Fruit fly (Drosophila melanogaster) whole organism, prepupa: Measurements from ENCODE around the gene CG14285.

Experiments
- CG11902 ChIP-seq: fragments of 200-800 bp; sonication (Bioruptor generic); optimal IDR thresholded peaks from 3 replicates; lab custom pipeline; 2016; ENCODE audit warnings: missing biosample characterization, missing genetic modification characterization
- Hr38 ChIP-seq: sonication (Bioruptor generic); optimal IDR thresholded peaks from 2 replicates; lab custom pipeline; 2016; ENCODE audit warnings: missing biosample characterization, missing genetic modification characterization
- Hr39 ChIP-seq: fragments of 200-800 bp; sonication (Bioruptor generic); optimal IDR thresholded peaks from 2 replicates; lab custom pipeline; 2016; ENCODE audit warnings: missing biosample characterization, missing genetic modification characterization
- Sox14 ChIP-seq: fragments of 200-800 bp; sonication (Bioruptor generic); optimal IDR thresholded peaks from 3 replicates; lab custom pipeline; 2016; ENCODE audit warnings: missing biosample characterization, missing genetic modification characterization
- acj6 ChIP-seq: fragments of 200-800 bp; sonication (Bioruptor generic); optimal IDR thresholded peaks from 3 replicates; lab custom pipeline; 2016; ENCODE audit warnings: missing biosample characterization, missing genetic modification characterization
- esn ChIP-seq: fragments of 200-800 bp; sonication (Bioruptor generic); optimal IDR thresholded peaks from 2 replicates; lab custom pipeline; 2016; ENCODE audit warnings: missing biosample characterization, mild to moderate bottlenecking, missing genetic modification characterization, moderate library complexity
- spab ChIP-seq: fragments of 200-800 bp; sonication (Bioruptor generic); optimal IDR thresholded peaks from 2 replicates; lab custom pipeline; 2017; ENCODE audit warnings: missing biosample characterization, mild to moderate bottlenecking, missing genetic modification characterization, missing genetic modification reagents
- vri ChIP-seq: fragments of 200-800 bp; sonication (Bioruptor generic); optimal IDR thresholded peaks from 3 replicates; lab custom pipeline; 2016; ENCODE audit warnings: missing biosample characterization, mild to moderate bottlenecking, missing genetic modification characterization

DNA sequence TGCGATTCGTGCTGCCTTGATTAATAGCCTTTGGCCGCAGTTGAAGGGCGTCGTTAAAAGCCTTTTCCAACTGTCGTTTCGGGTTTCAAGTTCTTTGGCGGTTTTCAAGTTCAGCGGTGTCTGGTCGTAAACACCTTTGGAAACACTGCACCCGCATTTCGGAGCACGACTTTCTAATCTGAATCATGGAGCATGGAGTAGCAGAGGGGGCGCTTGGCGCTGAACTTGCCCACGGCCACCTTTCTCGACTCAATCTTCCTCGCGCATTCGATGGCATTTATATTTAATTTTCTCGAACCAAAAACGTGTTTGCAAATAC lies 35.1 kb upstream of the CG14285 start:
- TF ChIP-seq Hr39 (GFP tag; lab: Kevin White, UChicago) (no peak), esn (GFP tag; lab: Kevin White, UChicago) (no peak), acj6 (GFP tag; lab: Kevin White, UChicago) (no peak), vri (no peak), Hr38 (no peak), CG11902 (no peak), spab (GFP tag; lab: Kevin White, UChicago) (no peak), Sox14 (GFP tag; lab: Kevin White, UChicago) (no peak)
